Fruit fly (Drosophila melanogaster): ENCODE measurements around the gene GATAe.

Gene GATAe

DNA sequence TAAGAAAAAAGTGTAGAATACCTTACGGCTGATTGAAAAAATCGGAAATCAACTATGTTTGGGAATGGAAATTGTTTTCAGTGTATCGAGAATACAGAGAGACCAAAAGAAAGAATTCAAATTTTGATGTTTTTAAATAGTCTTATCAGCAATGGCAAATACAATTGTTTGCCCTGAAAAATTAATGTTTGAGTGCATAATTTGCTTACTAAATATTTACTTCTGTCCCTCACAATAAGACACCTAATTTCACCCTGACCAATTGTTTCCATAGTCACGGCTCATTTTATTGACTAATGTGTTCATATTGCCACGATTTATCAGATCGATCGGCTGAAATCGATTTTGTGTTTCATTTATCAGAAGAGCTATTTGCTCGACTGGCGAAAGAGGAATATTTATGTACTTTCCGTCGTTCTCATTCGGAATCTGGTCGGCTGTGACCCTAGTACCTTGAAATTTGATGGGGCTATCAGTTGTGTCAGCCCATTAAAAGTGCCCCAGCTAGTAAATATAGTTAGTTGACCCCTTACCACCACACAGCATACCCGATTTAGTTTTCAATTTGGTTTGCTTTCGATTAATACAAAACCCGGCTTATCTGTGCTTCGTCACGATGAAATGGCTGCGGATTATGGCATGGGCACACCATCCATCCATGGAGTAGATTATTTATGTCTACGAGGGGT, 25.2 kb upstream of the GATAe start (continued):
- TF ChIP-seq CG8388 (GFP tag; optimal IDR thresholded peaks at IDR 0.05), result peak; percentile 38
- no peak for TF ChIP-seq CG12104 (GFP tag; optimal IDR thresholded peaks at IDR 0.05)
- no peak for TF ChIP-seq CG42726 (GFP tag; IDR thresholded peaks at IDR 0.05; ENCODE audit: partially characterized antibody)
- no peak for TF ChIP-seq ems (GFP tag; optimal IDR thresholded peaks at IDR 0.05)
- TF ChIP-seq oc (tag; optimal IDR thresholded peaks at IDR 0.05), result peak; percentile 21
- no peak for TF ChIP-seq ken (GFP tag; IDR thresholded peaks at IDR 0.05)
- peak; percentile 1 for TF ChIP-seq CG7839 (tag; optimal IDR thresholded peaks at IDR 0.05)
- peak; percentile 9 for TF ChIP-seq odd (GFP tag; optimal IDR thresholded peaks at IDR 0.05)
- TF ChIP-seq CG2120 (GFP tag; optimal IDR thresholded peaks at IDR 0.05), result no peak
- no peak for TF ChIP-seq fu2 (GFP tag; optimal IDR thresholded peaks at IDR 0.05)
- TF ChIP-seq D19A (tag; optimal IDR thresholded peaks at IDR 0.05), result peak; percentile 41
- no peak for TF ChIP-seq Camta (GFP tag; optimal IDR thresholded peaks at IDR 0.05)
- TF ChIP-seq Bteb2 (GFP tag; optimal IDR thresholded peaks at IDR 0.05), result no peak
- peak; percentile 61 for TF ChIP-seq CG2202 (tag; optimal IDR thresholded peaks at IDR 0.05)
- no peak for TF ChIP-seq Dad (GFP tag; optimal IDR thresholded peaks at IDR 0.05)
- peak; percentile 36 for TF ChIP-seq BtbVII (GFP tag; optimal IDR thresholded peaks at IDR 0.05)
- TF ChIP-seq dmrt99B (tag; optimal IDR thresholded peaks at IDR 0.05), result peak; percentile 47
- no peak for TF ChIP-seq pzg (GFP tag; optimal IDR thresholded peaks at IDR 0.05)
- TF ChIP-seq CG18599 (GFP tag; optimal IDR thresholded peaks at IDR 0.05), result peak; percentile 8
- no peak for TF ChIP-seq gfzf (GFP tag; optimal IDR thresholded peaks at IDR 0.05)
- TF ChIP-seq tx (GFP tag; optimal IDR thresholded peaks at IDR 0.05), result no peak
- TF ChIP-seq CG12391 (tag; optimal IDR thresholded peaks at IDR 0.05), result peak; percentile 52
- no peak for TF ChIP-seq Gsc (GFP tag; IDR thresholded peaks at IDR 0.05)
- TF ChIP-seq CG11247 (GFP tag; IDR thresholded peaks at IDR 0.05), result no peak
- TF ChIP-seq CG8281 (tag; optimal IDR thresholded peaks at IDR 0.05), result no peak
- no peak for TF ChIP-seq vfl (GFP tag; optimal IDR thresholded peaks at IDR 0.05)
- TF ChIP-seq Hr51 (GFP tag; optimal IDR thresholded peaks at IDR 0.05), result no peak
- TF ChIP-seq peb (GFP tag; IDR thresholded peaks at IDR 0.05), result no peak
- TF ChIP-seq E2f2 (GFP tag; IDR thresholded peaks at IDR 0.05), result peak; percentile 25; the same call in 1 of the 2 replicates
- no peak for TF ChIP-seq Dip2 (GFP tag; IDR thresholded peaks at IDR 0.05)
- peak; percentile 11 for TF ChIP-seq Fer3 (tag; optimal IDR thresholded peaks at IDR 0.05)
- TF ChIP-seq CG4854 (GFP tag; optimal IDR thresholded peaks at IDR 0.05), result no peak
- no peak for TF ChIP-seq emc (GFP tag; optimal IDR thresholded peaks at IDR 0.05)
- peak in 1 of 2 experiments; percentile 32 for TF ChIP-seq Eip74EF (GFP tag; optimal IDR thresholded peaks at IDR 0.05)
- TF ChIP-seq kay (GFP tag; optimal IDR thresholded peaks at IDR 0.05), result no peak
- no peak for TF ChIP-seq gcm2 (GFP tag; optimal IDR thresholded peaks at IDR 0.05)
- TF ChIP-seq CG30020 (tag; optimal IDR thresholded peaks at IDR 0.05), result no peak
- TF ChIP-seq D (optimal IDR thresholded peaks at IDR 0.05), result no peak
- peak; percentile 36 for TF ChIP-seq D (GFP tag; optimal IDR thresholded peaks at IDR 0.05)
- TF ChIP-seq Asciz (GFP tag; optimal IDR thresholded peaks at IDR 0.05), result peak; percentile 77
- no peak for TF ChIP-seq CG10274 (GFP tag; optimal IDR thresholded peaks at IDR 0.05)
- TF ChIP-seq luna (GFP tag; optimal IDR thresholded peaks at IDR 0.05), result no peak
- no peak for TF ChIP-seq Chrac-16 (GFP tag; optimal IDR thresholded peaks at IDR 0.05)
- no peak for TF ChIP-seq CG18764 (GFP tag; optimal IDR thresholded peaks at IDR 0.05)
- TF ChIP-seq disco-r (GFP tag; optimal IDR thresholded peaks at IDR 0.05), result no peak
- no peak for TF ChIP-seq cad (GFP tag; optimal IDR thresholded peaks at IDR 0.05)
- TF ChIP-seq yki (optimal IDR thresholded peaks at IDR 0.05), result no peak
- TF ChIP-seq Fer1 (GFP tag; optimal IDR thresholded peaks at IDR 0.05), result peak; percentile 10
- peak; percentile 54 for TF ChIP-seq unpg (GFP tag; optimal IDR thresholded peaks at IDR 0.05)
- TF ChIP-seq CoRest (tag; optimal IDR thresholded peaks at IDR 0.05), result peak; percentile 43
- TF ChIP-seq pb (GFP tag; optimal IDR thresholded peaks at IDR 0.05), result no peak

All from whole organism, embryonic.